Worm (Caenorhabditis elegans) whole organism, L1 larva: ENCODE results near the gene cyp-13B2.

Experiments
- aha-1 ChIP-seq: fragments of 150-350 bp; optimal IDR thresholded peaks from 2 replicates; lab custom pipeline; 2014; ENCODE audit warnings: missing biosample characterization, missing genetic modification characterization
- aly-2 ChIP-seq: fragments of 150-350 bp; optimal IDR thresholded peaks from 2 replicates; lab custom pipeline; 2014; ENCODE audit warnings: missing biosample characterization, missing genetic modification characterization
- jun-1 ChIP-seq: fragments of 150-350 bp; optimal IDR thresholded peaks from 2 replicates; lab custom pipeline; 2014; ENCODE audit warnings: missing biosample characterization, missing genetic modification reagents, missing genetic modification characterization
- lin-39 ChIP-seq: fragments of 150-350 bp; optimal IDR thresholded peaks from 2 replicates; lab custom pipeline; 2014; ENCODE audit warnings: missing biosample characterization, missing genetic modification reagents, missing genetic modification characterization
- nhr-76 ChIP-seq: sonication (generic microtip); optimal IDR thresholded peaks from 2 replicates; lab custom pipeline; 2017; ENCODE audit warnings: missing biosample characterization, missing genetic modification characterization
- unc-62 ChIP-seq: fragments of 150-350 bp; optimal IDR thresholded peaks from 2 replicates; lab custom pipeline; 2014; ENCODE audit warnings: missing biosample characterization, missing genetic modification reagents, missing genetic modification characterization

DNA sequence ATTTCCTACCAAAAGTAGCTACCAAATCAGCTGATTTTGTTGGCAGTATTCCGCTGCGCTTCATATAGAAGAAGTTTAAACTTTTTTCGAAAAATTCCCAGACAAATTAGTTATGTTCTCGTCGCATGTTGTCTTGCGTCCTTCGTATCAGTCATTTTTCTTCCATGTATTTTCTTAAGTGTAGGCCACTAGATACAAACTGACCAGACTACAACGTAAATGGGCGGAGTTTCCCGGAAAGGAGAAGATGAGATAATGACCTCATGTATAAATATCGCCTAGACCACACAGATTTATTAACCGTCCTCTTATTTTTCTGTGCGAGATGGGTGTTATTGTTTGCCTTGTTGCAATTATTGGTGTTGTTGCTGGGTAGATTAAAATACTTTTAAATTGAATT lies at the start of gene cyp-13B2:
- TF ChIP-seq jun-1 (tag; lab: Kevin White, UChicago) (no peak), aly-2 (tag; lab: Kevin White, UChicago) (no peak), unc-62 (GFP tag; lab: Kevin White, UChicago) (no peak), lin-39 (no peak), nhr-76 (tag; lab: Kevin White, UChicago) (no peak), aha-1 (no peak)
